Worm (Caenorhabditis elegans): ENCODE measurements around the gene vglu-3.

ce11 chrIII:10337508-10338166 lies 37.5 kb downstream of the vglu-3 start, which contains the start of gene ttr-15:
- no peak for TF ChIP-seq ztf-11 (tag; optimal IDR thresholded peaks at IDR 0.05)
- TF ChIP-seq lin-13 (tag; optimal IDR thresholded peaks at IDR 0.05) = no peak
- no peak for TF ChIP-seq hlh-1 (tag; optimal IDR thresholded peaks at IDR 0.05)
- TF ChIP-seq pha-4 (tag; optimal IDR thresholded peaks at IDR 0.05) = no peak
- no peak for TF ChIP-seq cnd-1 (tag; optimal IDR thresholded peaks at IDR 0.05)
- no peak for TF ChIP-seq elt-3 (tag; optimal IDR thresholded peaks at IDR 0.05)
- no peak for TF ChIP-seq unc-62 (GFP tag; optimal IDR thresholded peaks at IDR 0.05)
- TF ChIP-seq snpc-4 (tag; optimal IDR thresholded peaks at IDR 0.05) = no peak
- TF ChIP-seq unc-39 (tag; optimal IDR thresholded peaks at IDR 0.05) = no peak
- no peak for TF ChIP-seq elt-1 (tag; optimal IDR thresholded peaks at IDR 0.05; ENCODE audit: borderline replicate concordance, insufficient read depth)
- no peak for TF ChIP-seq mab-5 (tag; optimal IDR thresholded peaks at IDR 0.05)
- no peak for TF ChIP-seq nhr-237 (tag; optimal IDR thresholded peaks at IDR 0.05)

Data from whole organism, mixed stage, embryonic.